Worm (Caenorhabditis elegans) whole organism, L2 larva: ENCODE results near the gene sqst-1.

Experiments used
- aly-2 ChIP-seq: fragments of 150-350 bp; optimal IDR thresholded peaks from 2 replicates; lab custom pipeline; 2014; ENCODE audit warnings: missing biosample characterization, missing genetic modification characterization
- ama-1 ChIP-seq: fragments of 150-350 bp; optimal IDR thresholded peaks from 2 replicates; lab custom pipeline; 2018; ENCODE audit warnings: inconsistent platforms
- blmp-1 ChIP-seq: sonication (generic microtip); optimal IDR thresholded peaks from 2 replicates; lab custom pipeline; 2017; ENCODE audit warnings: missing genetic modification characterization, mild to moderate bottlenecking, missing compliant biosample characterization, antibody characterized with exemption, moderate library complexity; ENCODE audit not compliant: insufficient read depth
- nhr-11 ChIP-seq: fragments of 150-350 bp; optimal IDR thresholded peaks from 2 replicates; lab custom pipeline; 2014; ENCODE audit warnings: missing biosample characterization, missing genetic modification characterization
- nhr-6 ChIP-seq: fragments of 150-350 bp; optimal IDR thresholded peaks from 2 replicates; lab custom pipeline; 2014; ENCODE audit warnings: missing biosample characterization, missing genetic modification characterization
- snpc-4 ChIP-seq: fragments of 150-350 bp; optimal IDR thresholded peaks from 2 replicates; lab custom pipeline; 2014; ENCODE audit warnings: missing biosample characterization, missing genetic modification characterization
- zag-1 ChIP-seq: fragments of 150-350 bp; optimal IDR thresholded peaks from 2 replicates; lab custom pipeline; 2014; ENCODE audit warnings: missing biosample characterization, missing genetic modification characterization
- ztf-11 ChIP-seq: sonication (generic microtip); optimal IDR thresholded peaks from 2 replicates; lab custom pipeline; 2017; ENCODE audit warnings: missing biosample characterization, missing genetic modification characterization

ce11 chrIV:12080807-12081206 is 46.7 kb downstream of the sqst-1 start:
- TF ChIP-seq nhr-11 = no peak
- no peak for TF ChIP-seq snpc-4 (tag; lab: Kevin White, UChicago)
- no peak for TF ChIP-seq zag-1 (tag; lab: Kevin White, UChicago)
- no peak for TF ChIP-seq ztf-11 (tag; lab: Kevin White, UChicago)
- TF ChIP-seq ama-1 (lab: Kevin White, UChicago) = no peak
- TF ChIP-seq nhr-6 = no peak
- TF ChIP-seq aly-2 (tag; lab: Kevin White, UChicago) = no peak
- no peak for TF ChIP-seq blmp-1 (tag; lab: Kevin White, UChicago)
